Fruit fly (Drosophila melanogaster) whole organism, embryonic: ENCODE measurements around the gene Gr98b.

Source experiments
- Antp ChIP-seq: fragments of 200-800 bp; sonication (Bioruptor generic); optimal IDR thresholded peaks from 3 replicates; lab custom pipeline; 2016; ENCODE audit warnings: missing biosample characterization, missing genetic modification characterization
- C15 ChIP-seq: fragments of 200-800 bp; sonication (Bioruptor generic); IDR thresholded peaks from 3 replicates; pipeline ENCODE4 v1.3.6; 2022; ENCODE audit warnings: missing biosample characterization, missing genetic modification characterization
- CG10267 ChIP-seq: fragments of 200-800 bp; sonication (Bioruptor generic); optimal IDR thresholded peaks from 2 replicates; lab custom pipeline; 2018; ENCODE audit warnings: missing biosample characterization, mild to moderate bottlenecking, missing genetic modification characterization, moderate library complexity
- CG11085 ChIP-seq: fragments of 200-800 bp; sonication (Bioruptor generic); IDR thresholded peaks from 2 replicates; pipeline ENCODE4 v1.3.6; 2022; ENCODE audit warnings: missing biosample characterization, missing genetic modification characterization
- CG12071 ChIP-seq: fragments of 200-800 bp; sonication (Bioruptor generic); optimal IDR thresholded peaks from 3 replicates; lab custom pipeline; 2018; ENCODE audit warnings: missing biosample characterization, mild to moderate bottlenecking, missing genetic modification characterization
- CG12155 ChIP-seq: fragments of 200-800 bp; sonication (Bioruptor generic); optimal IDR thresholded peaks from 3 replicates; lab custom pipeline; 2016; ENCODE audit warnings: missing biosample characterization, missing genetic modification characterization
- CG12659 ChIP-seq: fragments of 200-800 bp; sonication (Bioruptor generic); optimal IDR thresholded peaks from 3 replicates; lab custom pipeline; 2017; ENCODE audit warnings: mild to moderate bottlenecking, missing biosample characterization, missing genetic modification reagents, missing genetic modification characterization
- CG13296 ChIP-seq: fragments of 200-800 bp; sonication (Bioruptor generic); optimal IDR thresholded peaks from 3 replicates; lab custom pipeline; 2018; ENCODE audit warnings: missing biosample characterization, mild to moderate bottlenecking, missing genetic modification characterization
- CG13424 ChIP-seq: fragments of 200-800 bp; sonication (Bioruptor generic); optimal IDR thresholded peaks from 2 replicates; lab custom pipeline; 2019; ENCODE audit warnings: missing biosample characterization, mild to moderate bottlenecking, missing genetic modification characterization, moderate library complexity
- CG14014 ChIP-seq: fragments of 200-800 bp; sonication (Bioruptor generic); IDR thresholded peaks from 2 replicates; pipeline ENCODE4 v1.3.6; 2022; ENCODE audit warnings: missing biosample characterization, missing genetic modification characterization
- CG14050 ChIP-seq: fragments of 200-800 bp; sonication (Bioruptor generic); IDR thresholded peaks from 3 replicates; pipeline ENCODE4 v1.3.6; 2022; ENCODE audit warnings: missing biosample characterization, missing genetic modification characterization
- CG14965 ChIP-seq: fragments of 200-800 bp; sonication (Bioruptor generic); optimal IDR thresholded peaks from 2 replicates; lab custom pipeline; 2016; ENCODE audit warnings: missing biosample characterization, missing genetic modification characterization, borderline replicate concordance
- CG15011 ChIP-seq: fragments of 200-800 bp; sonication (Bioruptor generic); optimal IDR thresholded peaks from 3 replicates; lab custom pipeline; 2018; ENCODE audit warnings: missing biosample characterization, mild to moderate bottlenecking, missing genetic modification characterization
- CG1529 ChIP-seq: fragments of 200-800 bp; sonication (Bioruptor generic); optimal IDR thresholded peaks from 3 replicates; lab custom pipeline; 2018; ENCODE audit warnings: missing biosample characterization, missing genetic modification characterization
- CG15514 ChIP-seq: fragments of 200-800 bp; sonication (Bioruptor generic); optimal IDR thresholded peaks from 3 replicates; lab custom pipeline; 2017; ENCODE audit warnings: missing biosample characterization, missing genetic modification characterization, mild to moderate bottlenecking, moderate library complexity, missing genetic modification reagents
- CG16813 ChIP-seq: fragments of 200-800 bp; sonication (Bioruptor generic); IDR thresholded peaks from 3 replicates; pipeline ENCODE4 v1.3.6; 2022; ENCODE audit warnings: missing biosample characterization, missing genetic modification characterization; ENCODE audit not compliant: partially characterized antibody
- CG17568 ChIP-seq: fragments of 200-800 bp; sonication (Bioruptor generic); optimal IDR thresholded peaks from 2 replicates; lab custom pipeline; 2018; ENCODE audit warnings: missing biosample characterization, mild to moderate bottlenecking, missing genetic modification characterization, moderate library complexity
- CG18011 ChIP-seq: fragments of 200-800 bp; sonication (Bioruptor generic); optimal IDR thresholded peaks from 2 replicates; lab custom pipeline; 2017; ENCODE audit warnings: missing biosample characterization, missing genetic modification characterization, mild to moderate bottlenecking, moderate library complexity, missing genotype
- CG1832 ChIP-seq: fragments of 200-800 bp; sonication (Bioruptor generic); optimal IDR thresholded peaks from 2 replicates; lab custom pipeline; 2017; ENCODE audit warnings: missing biosample characterization, mild to moderate bottlenecking, missing genetic modification characterization, inconsistent platforms
- CG2712 ChIP-seq: fragments of 200-800 bp; optimal IDR thresholded peaks from 3 replicates; lab custom pipeline; 2019; ENCODE audit warnings: missing biosample characterization, mild to moderate bottlenecking, missing genetic modification characterization, moderate library complexity
- CG30403 ChIP-seq: fragments of 200-800 bp; sonication (Bioruptor generic); optimal IDR thresholded peaks from 3 replicates; lab custom pipeline; 2016; ENCODE audit warnings: missing biosample characterization, missing genetic modification characterization
- CG34422 ChIP-seq: fragments of 200-800 bp; sonication (Bioruptor generic); IDR thresholded peaks from 3 replicates; pipeline ENCODE4 v1.3.6; 2022; ENCODE audit warnings: missing biosample characterization, missing genetic modification characterization
- CG3847 ChIP-seq: fragments of 200-800 bp; sonication (Bioruptor generic); IDR thresholded peaks from 2 replicates; pipeline ENCODE4 v1.3.6; 2022; ENCODE audit warnings: missing biosample characterization, missing genetic modification characterization
- CG4282 ChIP-seq: fragments of 200-800 bp; sonication (Bioruptor generic); optimal IDR thresholded peaks from 2 replicates; lab custom pipeline; 2016; ENCODE audit warnings: missing biosample characterization, missing genetic modification characterization
- CG5953 ChIP-seq: fragments of 200-800 bp; sonication (Bioruptor generic); IDR thresholded peaks from 2 replicates; pipeline ENCODE4 v1.3.6; 2022; ENCODE audit warnings: missing biosample characterization, missing genetic modification characterization
- CG6689 ChIP-seq: fragments of 200-800 bp; sonication (Bioruptor generic); IDR thresholded peaks from 2 replicates; pipeline ENCODE4 v1.3.6; 2022; ENCODE audit warnings: missing biosample characterization, missing genetic modification characterization
- CG6813 ChIP-seq: fragments of 200-800 bp; sonication (Bioruptor generic); optimal IDR thresholded peaks from 2 replicates; lab custom pipeline; 2017; ENCODE audit warnings: missing biosample characterization, missing genetic modification characterization, mild to moderate bottlenecking, moderate library complexity, missing genetic modification reagents
- CG7963 ChIP-seq: fragments of 200-800 bp; sonication (Bioruptor generic); IDR thresholded peaks from 3 replicates; pipeline ENCODE4 v1.3.6; 2022; ENCODE audit warnings: missing biosample characterization, missing genetic modification characterization; ENCODE audit not compliant: partially characterized antibody
- CG7987 ChIP-seq: fragments of 200-800 bp; sonication (Bioruptor generic); optimal IDR thresholded peaks from 2 replicates; lab custom pipeline; 2018; ENCODE audit warnings: missing biosample characterization, mild to moderate bottlenecking, missing genetic modification characterization, moderate library complexity
- CG8924 ChIP-seq: fragments of 200-800 bp; optimal IDR thresholded peaks from 3 replicates; lab custom pipeline; 2019; ENCODE audit warnings: missing biosample characterization, mild to moderate bottlenecking, missing genetic modification characterization, moderate library complexity
- ERR ChIP-seq: fragments of 200-800 bp; sonication (Bioruptor generic); optimal IDR thresholded peaks from 2 replicates; lab custom pipeline; 2016; ENCODE audit warnings: missing biosample characterization, missing genetic modification characterization
- Hr3 ChIP-seq: fragments of 200-800 bp; sonication (Bioruptor generic); optimal IDR thresholded peaks from 3 replicates; lab custom pipeline; 2016; ENCODE audit warnings: missing biosample characterization, missing genetic modification characterization
- Hr78 ChIP-seq, 2 experiments: fragments of 200-800 bp in 1 of 2; fragments of >200 bp in 1 of 2; sonication (Bioruptor generic) in 1 of 2; optimal IDR thresholded peaks; 2 replicates each; lab custom pipeline; 2017 to 2019; ENCODE audit warnings: missing biosample characterization in 2 of 2, missing genetic modification characterization in 2 of 2, mild to moderate bottlenecking in 1 of 2, moderate library complexity in 1 of 2
- Scr ChIP-seq: fragments of 200-800 bp; sonication (Bioruptor generic); IDR thresholded peaks from 2 replicates; pipeline ENCODE4 v1.3.6; 2022; ENCODE audit warnings: missing biosample characterization, missing genetic modification characterization; ENCODE audit not compliant: partially characterized antibody
- Side ChIP-seq: fragments of 200-800 bp; sonication (Bioruptor generic); optimal IDR thresholded peaks from 2 replicates; lab custom pipeline; 2016; ENCODE audit warnings: missing biosample characterization, missing genetic modification characterization
- Sox100B ChIP-seq: fragments of 200-800 bp; sonication (Bioruptor generic); optimal IDR thresholded peaks from 3 replicates; lab custom pipeline; 2018; ENCODE audit warnings: missing biosample characterization, mild to moderate bottlenecking, missing genetic modification characterization
- Sry-β ChIP-seq: fragments of 200-800 bp; sonication (Bioruptor generic); optimal IDR thresholded peaks from 2 replicates; lab custom pipeline; 2018; ENCODE audit warnings: missing biosample characterization, mild to moderate bottlenecking, missing genetic modification characterization, moderate library complexity
- Trl ChIP-seq, 3 experiments: fragments of >200 bp in 2 of 3; fragments of 200-800 bp in 1 of 3; sonication (Bioruptor generic) in 1 of 3; optimal IDR thresholded peaks; 2 replicates in 1 of 3; 3 replicates in 2 of 3; lab custom pipeline; 2016 to 2017; ENCODE audit warnings: missing biosample characterization in 1 of 3, missing genetic modification characterization in 1 of 3
- ase ChIP-seq: fragments of 200-800 bp; sonication (Bioruptor generic); IDR thresholded peaks from 3 replicates; pipeline ENCODE4 v1.3.6; 2022; ENCODE audit warnings: missing biosample characterization, missing genetic modification characterization
- dati ChIP-seq: fragments of 200-800 bp; sonication (Bioruptor generic); IDR thresholded peaks from 2 replicates; pipeline ENCODE4 v1.3.6; 2022; ENCODE audit warnings: missing biosample characterization, missing genetic modification characterization
- dimm ChIP-seq: fragments of 200-800 bp; sonication (Bioruptor generic); IDR thresholded peaks from 2 replicates; pipeline ENCODE4 v1.3.6; 2022; ENCODE audit warnings: missing biosample characterization, missing genetic modification characterization
- esg ChIP-seq: fragments of 200-800 bp; sonication (Bioruptor generic); conservative IDR thresholded peaks from 2 replicates; pipeline ENCODE4 v1.3.6; 2022; ENCODE audit warnings: missing biosample characterization, missing genetic modification characterization
- fd64A ChIP-seq: fragments of 200-800 bp; sonication (Bioruptor generic); optimal IDR thresholded peaks from 3 replicates; lab custom pipeline; 2018; ENCODE audit warnings: missing biosample characterization, mild to moderate bottlenecking, missing genetic modification characterization
- klu ChIP-seq: fragments of 200-800 bp; sonication (Bioruptor generic); IDR thresholded peaks from 2 replicates; pipeline ENCODE4 v1.3.6; 2022; ENCODE audit warnings: missing biosample characterization, missing genetic modification characterization
- lab ChIP-seq: fragments of 200-800 bp; sonication (Bioruptor generic); optimal IDR thresholded peaks from 3 replicates; lab custom pipeline; 2017; ENCODE audit warnings: missing biosample characterization, missing genetic modification characterization, mild to moderate bottlenecking, moderate library complexity, missing genetic modification reagents
- nom ChIP-seq: fragments of 200-800 bp; sonication (Bioruptor generic); optimal IDR thresholded peaks from 2 replicates; lab custom pipeline; 2017; ENCODE audit warnings: missing biosample characterization, missing genetic modification characterization, mild to moderate bottlenecking, moderate library complexity, missing genetic modification reagents
- pum ChIP-seq: fragments of 200-800 bp; sonication (Bioruptor generic); optimal IDR thresholded peaks from 2 replicates; lab custom pipeline; 2016; ENCODE audit warnings: missing biosample characterization, missing genetic modification characterization
- run ChIP-seq: fragments of 200-800 bp; sonication (Bioruptor generic); optimal IDR thresholded peaks from 3 replicates; lab custom pipeline; 2018; ENCODE audit warnings: missing biosample characterization, mild to moderate bottlenecking, missing genetic modification characterization
- so ChIP-seq: fragments of 200-800 bp; sonication (Bioruptor generic); IDR thresholded peaks from 3 replicates; pipeline ENCODE4 v1.3.6; 2022; ENCODE audit warnings: missing biosample characterization, missing genetic modification characterization
- stc ChIP-seq: fragments of 200-800 bp; sonication (Bioruptor generic); IDR thresholded peaks from 2 replicates; pipeline ENCODE4 v1.3.6; 2022; ENCODE audit warnings: missing biosample characterization, missing genetic modification characterization

The Gr98b gene

dm6 chr3R:27553921-27554320, 11.6 kb downstream of the Gr98b start (continued):
- TF ChIP-seq ase (no peak), ERR (GFP tag; lab: Kevin White, UChicago) (no peak), CG12155 (no peak), Sox100B (GFP tag; lab: Kevin White, UChicago) (no peak), CG30403 (GFP tag; lab: Kevin White, UChicago) (peak; percentile 58), CG11085 (no peak), dati (GFP tag; lab: Robert Waterston, UW) (no peak), klu (GFP tag; lab: Robert Waterston, UW) (no peak), lab (GFP tag; lab: Kevin White, UChicago) (no peak), Sry-β (GFP tag; lab: Kevin White, UChicago) (no peak), CG15514 (GFP tag; lab: Kevin White, UChicago) (no peak), CG3847 (GFP tag; lab: Robert Waterston, UW) (0 out of 2 replicates have a peak, but pooled peaks have one; percentile 27), CG17568 (no peak), CG16813 (GFP tag; lab: Robert Waterston, UW) (no peak), CG10267 (tag; lab: Kevin White, UChicago) (peak; percentile 45), Trl (optimal IDR thresholded peaks at IDR 0.05; lab: Kevin White, UChicago) (no peak), Trl (GFP tag; optimal IDR thresholded peaks at IDR 0.05; lab: Kevin White, UChicago) (no peak), CG12071 (GFP tag; lab: Kevin White, UChicago) (no peak), C15 (no peak), Hr78 (GFP tag; optimal IDR thresholded peaks at IDR 0.05; lab: Kevin White, UChicago) (no peak), CG6689 (GFP tag; lab: Robert Waterston, UW) (peak; percentile 55; the same call in 1 of the 2 replicates)

- TF ChIP-seq CG1832 (GFP tag; lab: Kevin White, UChicago), result no peak
- peak; percentile 74 for TF ChIP-seq esg (GFP tag; lab: Robert Waterston, UW)
- no peak for TF ChIP-seq CG4282
- TF ChIP-seq Hr3 (GFP tag; lab: Kevin White, UChicago), result peak; percentile 71
- TF ChIP-seq CG13424, result peak; percentile 84
- peak; percentile 28 for TF ChIP-seq CG18011 (GFP tag; lab: Kevin White, UChicago)
- TF ChIP-seq CG14050 (GFP tag; lab: Robert Waterston, UW), result peak; percentile 68; the same call in 2 of the 3 replicates
- TF ChIP-seq run (tag; lab: Kevin White, UChicago), result peak; percentile 59
- peak; percentile 69 for TF ChIP-seq CG12659 (GFP tag; lab: Kevin White, UChicago)
- peak; percentile 73; the same call in 1 of the 2 replicates for TF ChIP-seq dimm (GFP tag; lab: Robert Waterston, UW)
- peak; percentile 70 for TF ChIP-seq Antp
- TF ChIP-seq CG6813 (GFP tag; lab: Kevin White, UChicago), result peak; percentile 73
- TF ChIP-seq CG15011 (GFP tag; lab: Kevin White, UChicago), result peak; percentile 55
- peak; percentile 69 for TF ChIP-seq Side (GFP tag; lab: Kevin White, UChicago)
- peak; percentile 85 for TF ChIP-seq so (GFP tag; lab: Robert Waterston, UW)
- TF ChIP-seq CG14965 (GFP tag; lab: Kevin White, UChicago), result no peak
- peak; percentile 32 for TF ChIP-seq CG7987
- TF ChIP-seq CG8924 (tag; lab: Kevin White, UChicago), result peak; percentile 83
- TF ChIP-seq CG5953, result 0 out of 2 replicates have a peak, but pooled peaks have one; percentile 43
- no peak for TF ChIP-seq Scr (GFP tag; lab: Robert Waterston, UW)
- peak; percentile 90 for TF ChIP-seq CG2712
- no peak for TF ChIP-seq CG7963 (GFP tag; lab: Robert Waterston, UW)
- TF ChIP-seq CG34422, result peak; percentile 83
- peak; percentile 74 for TF ChIP-seq CG13296 (GFP tag; lab: Kevin White, UChicago)
- peak; percentile 82 for TF ChIP-seq stc
- peak; percentile 75 for TF ChIP-seq fd64A (GFP tag; lab: Kevin White, UChicago)
- TF ChIP-seq CG14014, result peak; percentile 82
- TF ChIP-seq nom (GFP tag; lab: Kevin White, UChicago), result no peak
- peak; percentile 79 for TF ChIP-seq CG1529 (GFP tag; lab: Kevin White, UChicago)
- TF ChIP-seq pum (GFP tag; lab: Kevin White, UChicago), result peak; percentile 77
These were observed 12.7 kb downstream of the Gr98b start for dm6 chr3R:27554964-27555363.
